Worm (Caenorhabditis elegans) whole organism, midembryonic: ENCODE measurements around the gene col-13.

Experiments
- T22C8.4 ChIP-seq: fragments of 200-800 bp; sonication (Bioruptor generic); IDR thresholded peaks from 2 replicates; pipeline ENCODE4 v1.3.6; 2022; ENCODE audit warnings: missing genetic modification characterization, missing compliant biosample characterization
- cog-1 ChIP-seq: sonication (generic microtip); optimal IDR thresholded peaks from 2 replicates; lab custom pipeline; 2016; ENCODE audit warnings: missing genetic modification characterization, missing compliant biosample characterization
- flt-1 ChIP-seq: fragments of 200-800 bp; sonication (Bioruptor generic); IDR thresholded peaks from 2 replicates; pipeline ENCODE4 v1.3.6; 2022; ENCODE audit warnings: missing genetic modification characterization, missing compliant biosample characterization
- klf-2 ChIP-seq: fragments of 200-800 bp; sonication (Bioruptor generic); conservative IDR thresholded peaks from 2 replicates; pipeline ENCODE4 v1.3.6; 2022; ENCODE audit warnings: missing genetic modification reagents, missing genetic modification characterization, missing compliant biosample characterization
- med-1 ChIP-seq: sonication (generic microtip); optimal IDR thresholded peaks from 2 replicates; lab custom pipeline; 2017; ENCODE audit warnings: missing genetic modification characterization, mild to moderate bottlenecking, missing compliant biosample characterization, antibody characterized with exemption, missing genetic modification reagents; ENCODE audit not compliant: insufficient read depth
- ref-1 ChIP-seq: fragments of 200-800 bp; sonication (Bioruptor generic); conservative IDR thresholded peaks from 2 replicates; pipeline ENCODE4 v1.3.6; 2022; ENCODE audit warnings: missing genetic modification reagents, missing genetic modification characterization, missing compliant biosample characterization
- tab-1 ChIP-seq: fragments of 200-800 bp; sonication (Bioruptor generic); IDR thresholded peaks from 2 replicates; pipeline ENCODE4 v1.3.6; 2022; ENCODE audit warnings: missing genetic modification characterization, missing compliant biosample characterization
- ztf-23 ChIP-seq: fragments of 200-800 bp; sonication (Bioruptor generic); IDR thresholded peaks from 2 replicates; pipeline ENCODE4 v1.3.6; 2022; ENCODE audit warnings: missing genetic modification reagents, missing genetic modification characterization, missing compliant biosample characterization
- ztf-29 ChIP-seq: fragments of 200-800 bp; sonication (Bioruptor generic); IDR thresholded peaks from 2 replicates; pipeline ENCODE4 v1.3.6; 2022; ENCODE audit warnings: missing genetic modification reagents, missing genetic modification characterization, missing compliant biosample characterization

col-13 gene

DNA sequence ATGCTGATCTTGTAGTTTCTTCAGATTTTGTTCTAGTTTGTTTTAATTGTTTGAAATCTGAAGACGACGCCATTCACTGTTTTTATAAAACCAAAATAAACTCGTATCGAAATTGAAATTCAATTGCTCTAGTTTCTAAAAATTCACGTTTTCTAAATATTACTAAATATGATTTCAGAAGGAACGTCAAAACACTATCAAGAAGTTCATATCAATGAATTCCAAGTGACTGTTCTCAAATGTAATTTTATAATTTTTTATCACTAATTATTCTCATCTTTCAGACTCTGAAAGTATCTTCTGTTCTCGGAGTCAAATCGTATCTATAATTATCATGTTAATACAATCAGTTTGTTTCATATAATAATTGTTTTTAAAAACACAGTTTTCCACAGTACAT is 19.0 kb upstream of the col-13 start, which contains the start of gene snf-10:
Gene snf-10 (minus strand): TSS at position 101 of the 400 bp plus-strand sequence.
- TF ChIP-seq ztf-29 (GFP tag; lab: Robert Waterston, UW) (no peak), T22C8.4 (GFP tag; lab: Robert Waterston, UW) (no peak), flt-1 (GFP tag; lab: Robert Waterston, UW) (no peak), tab-1 (GFP tag; lab: Robert Waterston, UW) (no peak), cog-1 (tag; lab: Kevin White, UChicago) (no peak), klf-2 (no peak), med-1 (GFP tag; lab: Kevin White, UChicago) (no peak), ztf-23 (GFP tag; lab: Robert Waterston, UW) (no peak), ref-1 (GFP tag; lab: Robert Waterston, UW) (no peak)

DNA sequence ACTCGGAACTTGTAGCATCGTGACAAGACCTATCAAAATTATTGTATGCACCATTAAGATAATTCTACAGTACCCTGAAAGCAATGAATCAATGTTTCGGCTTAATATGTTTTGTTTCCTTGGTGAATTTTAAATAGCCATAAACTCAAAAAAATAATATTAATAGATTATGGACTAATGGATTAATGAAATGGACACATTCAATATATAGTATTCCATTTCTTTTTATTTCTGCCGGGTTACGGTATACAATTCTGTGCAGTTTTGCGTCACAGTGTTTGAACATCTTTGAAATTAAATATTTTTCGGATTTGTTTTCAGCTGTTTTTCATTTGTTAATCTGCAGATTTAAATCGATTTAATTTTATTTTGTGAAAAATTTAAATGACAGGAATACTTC is 14.9 kb upstream of the col-13 start, which contains the start of gene set-22:
Gene set-22 (plus strand): TSS at position 301 of the 400 bp plus-strand sequence.
- no peak for TF ChIP-seq T22C8.4 (GFP tag; lab: Robert Waterston, UW)

DNA sequence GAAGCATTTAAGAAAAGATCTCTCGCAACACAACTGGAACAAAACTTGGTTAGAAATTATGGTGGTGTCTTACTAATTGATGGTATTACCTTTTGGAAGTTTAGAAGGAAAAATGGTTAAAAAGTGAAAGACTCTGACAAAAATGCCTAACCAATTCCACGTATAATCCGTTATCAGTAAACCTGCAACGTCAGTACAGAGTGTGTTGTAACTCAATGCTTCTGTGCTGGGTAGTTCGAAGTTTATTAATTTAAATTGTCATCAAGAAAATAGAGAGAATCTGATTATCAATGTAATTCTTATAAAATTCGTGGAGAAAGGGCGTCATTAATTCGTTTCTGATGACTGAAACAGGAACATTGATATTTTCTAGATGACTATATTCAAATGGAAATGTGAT is 13.5 kb upstream of the col-13 start:
- TF ChIP-seq cog-1 (tag; lab: Kevin White, UChicago) (no peak), ztf-23 (GFP tag; lab: Robert Waterston, UW) (no peak), ref-1 (GFP tag; lab: Robert Waterston, UW) (no peak), T22C8.4 (GFP tag; lab: Robert Waterston, UW) (no peak), med-1 (GFP tag; lab: Kevin White, UChicago) (no peak), klf-2 (no peak), flt-1 (GFP tag; lab: Robert Waterston, UW) (no peak), ztf-29 (GFP tag; lab: Robert Waterston, UW) (no peak), tab-1 (GFP tag; lab: Robert Waterston, UW) (no peak)

DNA sequence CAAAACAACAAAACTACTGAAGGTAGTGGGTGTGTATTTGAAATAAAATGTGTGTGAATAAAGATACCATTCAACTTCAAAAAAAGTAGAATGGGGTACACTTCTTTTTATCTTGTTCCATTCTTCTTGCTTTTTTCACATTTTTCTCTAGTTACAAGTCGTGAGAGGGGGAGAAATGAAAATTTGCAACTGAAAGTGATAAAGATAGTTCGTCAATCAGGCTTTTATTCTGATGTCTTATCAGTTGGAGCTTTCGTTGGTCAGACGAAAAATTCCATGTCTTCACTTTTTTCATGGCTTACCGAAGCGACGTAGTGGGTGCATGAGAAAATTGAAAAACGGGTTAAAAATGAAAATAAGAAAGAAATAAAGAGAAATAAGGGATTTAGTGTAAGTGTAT is 12.0 kb upstream of the col-13 start, which contains the start of gene Y32F6A.4:
Gene Y32F6A.4 (minus strand): TSS at position 347 of the 400 bp plus-strand sequence.
- TF ChIP-seq T22C8.4 (GFP tag; lab: Robert Waterston, UW) (no peak), cog-1 (tag; lab: Kevin White, UChicago) (no peak), ref-1 (GFP tag; lab: Robert Waterston, UW) (no peak), med-1 (GFP tag; lab: Kevin White, UChicago) (no peak), flt-1 (GFP tag; lab: Robert Waterston, UW) (no peak), klf-2 (no peak), ztf-29 (GFP tag; lab: Robert Waterston, UW) (no peak), tab-1 (GFP tag; lab: Robert Waterston, UW) (no peak), ztf-23 (GFP tag; lab: Robert Waterston, UW) (no peak)

DNA sequence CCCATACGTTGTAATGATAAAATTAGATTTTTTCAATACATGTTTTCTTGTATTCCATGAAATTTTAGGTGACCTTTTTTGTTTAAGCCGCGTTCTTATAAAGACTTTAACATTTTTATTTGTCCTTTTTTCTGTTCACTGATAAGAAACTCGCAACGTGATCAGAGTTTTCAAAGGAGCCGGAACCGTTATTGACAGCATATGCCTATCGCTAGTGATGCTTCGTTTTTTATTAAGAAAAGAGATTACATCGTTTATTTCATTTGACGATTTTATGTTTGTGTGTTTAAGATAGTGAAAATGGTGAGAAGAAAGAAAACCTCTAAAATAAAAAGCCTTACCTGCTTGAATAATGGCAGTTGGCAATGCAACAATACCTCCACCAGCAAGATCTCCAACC is 10.9 kb upstream of the col-13 start:
- TF ChIP-seq ztf-23 (GFP tag; lab: Robert Waterston, UW): no peak
- TF ChIP-seq T22C8.4 (GFP tag; lab: Robert Waterston, UW): no peak
- TF ChIP-seq med-1 (GFP tag; lab: Kevin White, UChicago): no peak
- TF ChIP-seq ref-1 (GFP tag; lab: Robert Waterston, UW): no peak
- no peak for TF ChIP-seq cog-1 (tag; lab: Kevin White, UChicago)
- TF ChIP-seq tab-1 (GFP tag; lab: Robert Waterston, UW): no peak

DNA sequence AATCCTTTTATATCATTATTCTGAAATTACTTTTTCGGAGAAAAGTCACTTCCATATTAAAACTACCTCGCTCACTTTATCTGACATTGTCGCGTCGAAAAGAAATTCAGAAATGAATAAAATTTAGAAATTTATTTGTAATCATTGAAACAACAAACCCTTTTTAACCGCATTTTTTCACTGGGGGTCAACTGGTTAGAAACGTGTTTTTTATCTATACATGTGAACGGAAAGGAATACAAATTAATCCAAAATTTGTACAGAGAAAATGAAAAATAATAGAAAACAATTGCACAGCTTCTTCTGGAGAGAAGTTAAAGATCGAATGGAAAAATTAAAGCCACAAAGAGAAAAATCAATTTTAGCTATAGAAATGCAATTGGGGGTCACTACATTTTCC is 6.9 kb upstream of the col-13 start, which contains the start of gene tag-314:
Gene tag-314 (minus strand): TSS at position 101 of the 400 bp plus-strand sequence.
- TF ChIP-seq cog-1 (tag; lab: Kevin White, UChicago) (no peak), ref-1 (GFP tag; lab: Robert Waterston, UW) (no peak), ztf-23 (GFP tag; lab: Robert Waterston, UW) (no peak), ztf-29 (GFP tag; lab: Robert Waterston, UW) (no peak), tab-1 (GFP tag; lab: Robert Waterston, UW) (no peak), klf-2 (no peak), flt-1 (GFP tag; lab: Robert Waterston, UW) (no peak), T22C8.4 (GFP tag; lab: Robert Waterston, UW) (no peak), med-1 (GFP tag; lab: Kevin White, UChicago) (no peak)

DNA sequence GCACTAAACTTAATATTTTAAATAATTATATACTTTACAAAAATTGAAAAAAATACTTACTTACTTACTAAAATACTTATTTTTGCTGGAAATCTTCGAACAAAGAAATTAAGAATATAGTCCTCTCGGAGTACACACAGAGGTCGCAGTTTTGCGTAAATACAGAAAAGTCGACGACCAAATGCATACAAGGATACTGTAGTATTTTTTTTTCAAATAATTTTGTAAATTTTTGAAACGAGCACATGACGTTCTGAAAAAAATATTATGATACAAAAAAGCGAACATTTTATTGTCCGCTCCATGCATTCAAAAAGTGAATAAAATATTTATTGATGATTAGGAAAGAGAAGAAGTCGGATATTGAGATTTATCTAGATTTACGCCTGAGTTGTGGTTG is 4.6 kb upstream of the col-13 start, which contains the start of gene apc-10:
Gene apc-10 (minus strand): TSS at position 101 of the 400 bp plus-strand sequence.
- no peak for TF ChIP-seq cog-1 (tag; lab: Kevin White, UChicago)
- no peak for TF ChIP-seq med-1 (GFP tag; lab: Kevin White, UChicago)
- TF ChIP-seq ztf-23 (GFP tag; lab: Robert Waterston, UW): no peak
- no peak for TF ChIP-seq ref-1 (GFP tag; lab: Robert Waterston, UW)
- TF ChIP-seq T22C8.4 (GFP tag; lab: Robert Waterston, UW): no peak
- TF ChIP-seq ztf-29 (GFP tag; lab: Robert Waterston, UW): no peak
- no peak for TF ChIP-seq klf-2
- TF ChIP-seq flt-1 (GFP tag; lab: Robert Waterston, UW): no peak
- TF ChIP-seq tab-1 (GFP tag; lab: Robert Waterston, UW): no peak

DNA sequence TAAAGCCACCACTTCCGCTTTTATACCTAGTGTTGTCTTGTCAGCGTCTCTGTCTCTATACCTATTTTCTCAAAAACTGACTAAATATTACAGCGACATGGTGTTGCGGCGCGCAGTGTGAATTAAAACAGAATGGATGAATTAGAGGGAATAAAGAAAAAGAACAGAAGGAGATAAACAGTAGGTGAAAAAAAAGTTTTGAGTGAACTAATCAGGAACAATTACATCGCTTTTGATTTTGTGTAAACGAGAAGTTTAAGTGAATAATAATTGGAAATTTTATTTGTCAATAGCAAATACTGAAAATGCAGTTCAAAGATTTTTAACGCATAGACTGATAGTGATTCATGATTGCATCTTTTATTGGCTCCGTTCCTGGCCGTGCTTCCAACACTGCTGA is 3.4 kb upstream of the col-13 start, which contains the start of gene col-12:
Gene col-12 (minus strand): TSS at position 101 of the 400 bp plus-strand sequence.
- TF ChIP-seq ref-1 (GFP tag; lab: Robert Waterston, UW) (no peak), klf-2 (no peak), T22C8.4 (GFP tag; lab: Robert Waterston, UW) (no peak), ztf-29 (GFP tag; lab: Robert Waterston, UW) (no peak), cog-1 (tag; lab: Kevin White, UChicago) (no peak), ztf-23 (GFP tag; lab: Robert Waterston, UW) (no peak), flt-1 (GFP tag; lab: Robert Waterston, UW) (no peak), tab-1 (GFP tag; lab: Robert Waterston, UW) (no peak), med-1 (GFP tag; lab: Kevin White, UChicago) (no peak)

DNA sequence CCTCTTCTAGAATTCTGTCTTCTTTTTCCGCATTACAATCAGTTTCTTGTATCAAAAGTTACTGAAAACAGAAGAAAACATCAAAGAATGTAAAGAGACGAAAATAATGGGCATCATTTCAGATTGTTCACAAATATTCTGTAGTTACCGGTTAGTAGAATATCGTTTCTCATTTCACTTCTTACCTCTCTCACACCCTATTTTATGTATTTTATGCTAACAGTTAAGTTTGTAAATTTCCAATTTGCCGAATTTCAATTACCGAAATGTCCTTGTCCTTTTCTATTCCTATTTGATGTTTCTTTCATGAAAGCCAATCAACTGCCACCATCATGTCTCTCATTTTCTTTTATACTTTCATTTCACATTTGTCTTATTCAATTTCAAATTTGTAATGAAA is 1.8 kb upstream of the col-13 start:
- TF ChIP-seq med-1 (GFP tag; lab: Kevin White, UChicago) (no peak), klf-2 (no peak), tab-1 (GFP tag; lab: Robert Waterston, UW) (no peak), ref-1 (GFP tag; lab: Robert Waterston, UW) (no peak), flt-1 (GFP tag; lab: Robert Waterston, UW) (no peak), ztf-23 (GFP tag; lab: Robert Waterston, UW) (no peak), T22C8.4 (GFP tag; lab: Robert Waterston, UW) (no peak), cog-1 (tag; lab: Kevin White, UChicago) (no peak), ztf-29 (GFP tag; lab: Robert Waterston, UW) (no peak)
